Worm (Caenorhabditis elegans) whole organism, L3 larva: ENCODE measurements around the gene paa-1.
A peak's percentile ranks its signal among the peaks of the same experiment; 100 is the strongest.

Experiments
- aly-2 ChIP-seq: fragments of 150-350 bp; optimal IDR thresholded peaks from 2 replicates; lab custom pipeline; 2014; ENCODE audit warnings: missing biosample characterization, missing genetic modification characterization
- ama-1 ChIP-seq: fragments of 150-350 bp; optimal IDR thresholded peaks from 2 replicates; lab custom pipeline; 2018
- elt-2 ChIP-seq: sonication (generic microtip); optimal IDR thresholded peaks from 2 replicates; lab custom pipeline; 2016; ENCODE audit warnings: missing genetic modification reagents, mild to moderate bottlenecking, missing genetic modification characterization, missing compliant biosample characterization
- elt-3 ChIP-seq, 3 experiments: fragments of 150-350 bp in 1 of 3; sonication (generic microtip) in 2 of 3; optimal IDR thresholded peaks; 2 replicates in 2 of 3; 4 replicates in 1 of 3; lab custom pipeline; 2014 to 2017; ENCODE audit warnings: missing biosample characterization in 3 of 3, missing genetic modification characterization in 3 of 3
- fos-1 ChIP-seq: fragments of 150-350 bp; optimal IDR thresholded peaks from 2 replicates; lab custom pipeline; 2014; ENCODE audit warnings: missing biosample characterization, missing genetic modification characterization
- nfya-1 ChIP-seq: sonication (generic microtip); optimal IDR thresholded peaks from 2 replicates; lab custom pipeline; 2017; ENCODE audit warnings: missing genetic modification characterization, mild to moderate bottlenecking, missing compliant biosample characterization, antibody characterized with exemption, moderate library complexity; ENCODE audit not compliant: insufficient read depth
- nhr-11 ChIP-seq: fragments of 150-350 bp; optimal IDR thresholded peaks from 2 replicates; lab custom pipeline; 2014; ENCODE audit warnings: missing biosample characterization, missing genetic modification characterization
- nhr-25 ChIP-seq: sonication (generic microtip); optimal IDR thresholded peaks from 2 replicates; lab custom pipeline; 2017; ENCODE audit warnings: missing biosample characterization, missing genetic modification characterization
- unc-62 ChIP-seq: fragments of 150-350 bp; sonication (generic microtip); optimal IDR thresholded peaks from 4 replicates; lab custom pipeline; 2014; ENCODE audit warnings: missing biosample characterization, missing genetic modification reagents, missing genetic modification characterization

ce11 chrIII:5464850-5465249 is 14.3 kb downstream of the paa-1 start:
- no peak for TF ChIP-seq nfya-1 (tag; lab: Kevin White, UChicago)
- no peak for TF ChIP-seq fos-1 (tag; lab: Kevin White, UChicago)
- TF ChIP-seq aly-2 (tag; lab: Kevin White, UChicago) = no peak
- TF ChIP-seq elt-3 (tag; optimal IDR thresholded peaks at IDR 0.05; lab: Kevin White, UChicago) = peak; percentile 49 to 90 (median 88)
- TF ChIP-seq ama-1 (lab: Kevin White, UChicago) = no peak
- TF ChIP-seq unc-62 (GFP tag; lab: Kevin White, UChicago) = no peak
- no peak for TF ChIP-seq elt-2 (tag; lab: Kevin White, UChicago)
- TF ChIP-seq nhr-11 (tag; lab: Kevin White, UChicago) = no peak
- TF ChIP-seq nhr-25 (tag; lab: Kevin White, UChicago) = peak; percentile 19
